Fruit fly (Drosophila melanogaster) whole organism, embryonic: ENCODE results near the gene CG9747.

Experiments
- Atf-2 ChIP-seq: fragments of 200-800 bp; sonication (Bioruptor generic); optimal IDR thresholded peaks from 2 replicates; lab custom pipeline; 2016; ENCODE audit warnings: missing biosample characterization, missing genetic modification characterization
- C15 ChIP-seq: fragments of 200-800 bp; sonication (Bioruptor generic); IDR thresholded peaks from 3 replicates; pipeline ENCODE4 v1.3.6; 2022; ENCODE audit warnings: missing biosample characterization, missing genetic modification characterization
- CG10654 ChIP-seq: fragments of 200-800 bp; sonication (Bioruptor generic); optimal IDR thresholded peaks from 2 replicates; lab custom pipeline; 2016; ENCODE audit warnings: missing biosample characterization, missing genetic modification characterization
- CG11695 ChIP-seq: fragments of 200-800 bp; sonication (Bioruptor generic); IDR thresholded peaks from 3 replicates; pipeline ENCODE4 v1.3.6; 2022; ENCODE audit warnings: missing biosample characterization, missing genetic modification characterization
- CG12942 ChIP-seq: fragments of 200-800 bp; sonication (Bioruptor generic); optimal IDR thresholded peaks from 3 replicates; lab custom pipeline; 2016; ENCODE audit warnings: missing biosample characterization, missing genetic modification characterization
- CG13624 ChIP-seq: fragments of 200-800 bp; sonication (Bioruptor generic); optimal IDR thresholded peaks from 2 replicates; lab custom pipeline; 2016; ENCODE audit warnings: missing biosample characterization, missing genetic modification characterization
- CG14441 ChIP-seq: fragments of 200-800 bp; sonication (Bioruptor generic); IDR thresholded peaks from 2 replicates; pipeline ENCODE4 v1.3.6; 2022; ENCODE audit warnings: missing biosample characterization, missing genetic modification characterization
- CG1603 ChIP-seq: fragments of 200-800 bp; sonication (Bioruptor generic); optimal IDR thresholded peaks from 2 replicates; lab custom pipeline; 2019; ENCODE audit warnings: missing biosample characterization, mild to moderate bottlenecking, missing genetic modification characterization, moderate library complexity
- CG17612 ChIP-seq: fragments of 200-800 bp; sonication (Bioruptor generic); IDR thresholded peaks from 2 replicates; pipeline ENCODE4 v1.3.6; 2022; ENCODE audit warnings: missing biosample characterization, missing genetic modification characterization
- CG1832 ChIP-seq: fragments of 200-800 bp; sonication (Bioruptor generic); optimal IDR thresholded peaks from 2 replicates; lab custom pipeline; 2017; ENCODE audit warnings: missing biosample characterization, mild to moderate bottlenecking, missing genetic modification characterization, inconsistent platforms
- CG18476 ChIP-seq: fragments of 200-800 bp; sonication (Bioruptor generic); optimal IDR thresholded peaks from 2 replicates; lab custom pipeline; 2016; ENCODE audit warnings: missing biosample characterization, mild to moderate bottlenecking, missing genetic modification characterization
- CG18764 ChIP-seq: fragments of 200-800 bp; sonication (Bioruptor generic); optimal IDR thresholded peaks from 3 replicates; lab custom pipeline; 2016; ENCODE audit warnings: missing biosample characterization, missing genetic modification characterization
- CG30020 ChIP-seq: fragments of 200-800 bp; optimal IDR thresholded peaks from 2 replicates; lab custom pipeline; 2019; ENCODE audit warnings: missing biosample characterization, mild to moderate bottlenecking, missing genetic modification characterization, moderate library complexity
- CG34224 ChIP-seq: fragments of 200-800 bp; sonication (Bioruptor generic); IDR thresholded peaks from 3 replicates; pipeline ENCODE4 v1.3.6; 2022; ENCODE audit warnings: missing biosample characterization, missing genetic modification characterization; ENCODE audit not compliant: partially characterized antibody
- CG3995 ChIP-seq: fragments of 200-800 bp; sonication (Bioruptor generic); optimal IDR thresholded peaks from 3 replicates; lab custom pipeline; 2016; ENCODE audit warnings: missing biosample characterization, missing genetic modification characterization
- CG4617 ChIP-seq: fragments of 200-800 bp; sonication (Bioruptor generic); optimal IDR thresholded peaks from 3 replicates; lab custom pipeline; 2016; ENCODE audit warnings: missing biosample characterization, missing genetic modification characterization, borderline replicate concordance
- CG6683 ChIP-seq: fragments of 200-800 bp; sonication (Bioruptor generic); optimal IDR thresholded peaks from 2 replicates; lab custom pipeline; 2017; ENCODE audit warnings: missing biosample characterization, mild to moderate bottlenecking, missing genetic modification characterization, missing genetic modification reagents
- CG6765 ChIP-seq: fragments of 200-800 bp; sonication (Bioruptor generic); optimal IDR thresholded peaks from 3 replicates; lab custom pipeline; 2017; ENCODE audit warnings: missing biosample characterization, mild to moderate bottlenecking, missing genetic modification characterization
- CG9437 ChIP-seq: fragments of 200-800 bp; sonication (Bioruptor generic); optimal IDR thresholded peaks from 2 replicates; lab custom pipeline; 2018; ENCODE audit warnings: missing biosample characterization, mild to moderate bottlenecking, missing genetic modification characterization
- Chrac-16 ChIP-seq: fragments of 200-800 bp; sonication (Bioruptor generic); optimal IDR thresholded peaks from 3 replicates; lab custom pipeline; 2016; ENCODE audit warnings: missing biosample characterization, missing genetic modification characterization
- CkIIα-i1 ChIP-seq: fragments of 200-800 bp; sonication (Bioruptor generic); IDR thresholded peaks from 2 replicates; pipeline ENCODE4 v1.3.6; 2022; ENCODE audit warnings: missing biosample characterization, missing genetic modification characterization
- D ChIP-seq, 2 experiments: fragments of 200-800 bp in 1 of 2; fragments of >200 bp in 1 of 2; sonication (Bioruptor generic) in 1 of 2; optimal IDR thresholded peaks; 2 replicates in 1 of 2; 3 replicates in 1 of 2; lab custom pipeline; 2017; ENCODE audit warnings: mild to moderate bottlenecking in 1 of 2, missing biosample characterization in 1 of 2, missing genetic modification characterization in 1 of 2, missing genetic modification reagents in 1 of 2
- Dek ChIP-seq: fragments of 200-800 bp; sonication (Bioruptor generic); optimal IDR thresholded peaks from 3 replicates; lab custom pipeline; 2019; ENCODE audit warnings: missing biosample characterization, mild to moderate bottlenecking, missing genetic modification characterization, moderate library complexity
- Eip74EF ChIP-seq, 2 experiments: fragments of 200-800 bp in 1 of 2; fragments of >200 bp in 1 of 2; sonication (Bioruptor generic) in 1 of 2; optimal IDR thresholded peaks; 2 replicates each; lab custom pipeline; 2017 to 2019; ENCODE audit warnings: missing biosample characterization in 2 of 2, missing genetic modification characterization in 2 of 2, mild to moderate bottlenecking in 1 of 2, moderate library complexity in 1 of 2
- Ets65A ChIP-seq: fragments of 200-800 bp; sonication (Bioruptor generic); peaks from one replicate; lab custom pipeline; 2016; ENCODE audit warnings: missing biosample characterization, missing genetic modification characterization
- H2.0 ChIP-seq: fragments of 200-800 bp; sonication (Bioruptor generic); IDR thresholded peaks from 2 replicates; pipeline ENCODE4 v1.3.6; 2022; ENCODE audit warnings: missing biosample characterization, missing genetic modification characterization
- HLH4C ChIP-seq: fragments of 200-800 bp; sonication (Bioruptor generic); IDR thresholded peaks from 3 replicates; pipeline ENCODE4 v1.3.6; 2022; ENCODE audit warnings: missing biosample characterization, missing genetic modification characterization; ENCODE audit not compliant: partially characterized antibody
- HLH54F ChIP-seq: fragments of 200-800 bp; sonication (Bioruptor generic); optimal IDR thresholded peaks from 3 replicates; lab custom pipeline; 2016; ENCODE audit warnings: missing biosample characterization, missing genetic modification characterization
- HmgD ChIP-seq: fragments of 200-800 bp; sonication (Bioruptor generic); optimal IDR thresholded peaks from 3 replicates; lab custom pipeline; 2016; ENCODE audit warnings: missing biosample characterization, missing genetic modification characterization
- Jarid2 ChIP-seq: fragments of 200-800 bp; sonication (Bioruptor generic); optimal IDR thresholded peaks from 3 replicates; lab custom pipeline; 2017; ENCODE audit warnings: mild to moderate bottlenecking, missing biosample characterization, missing genetic modification reagents, missing genetic modification characterization
- Lhr ChIP-seq: fragments of 200-800 bp; sonication (Bioruptor generic); optimal IDR thresholded peaks from 3 replicates; lab custom pipeline; 2017; ENCODE audit warnings: mild to moderate bottlenecking, missing biosample characterization, missing genetic modification reagents, missing genetic modification characterization
- Myb ChIP-seq: fragments of 200-800 bp; sonication (Bioruptor generic); optimal IDR thresholded peaks from 2 replicates; lab custom pipeline; 2016; ENCODE audit warnings: missing biosample characterization, missing genetic modification characterization
- Xrp1 ChIP-seq: fragments of 200-800 bp; sonication (Bioruptor generic); IDR thresholded peaks from 2 replicates; pipeline ENCODE4 v1.3.6; 2022; ENCODE audit warnings: missing biosample characterization, missing genetic modification characterization
- chm ChIP-seq: fragments of 200-800 bp; sonication (Bioruptor generic); IDR thresholded peaks from 2 replicates; pipeline ENCODE4 v1.3.6; 2022; ENCODE audit warnings: missing biosample characterization, missing genetic modification characterization
- crc ChIP-seq: fragments of 200-800 bp; sonication (Bioruptor generic); optimal IDR thresholded peaks from 2 replicates; lab custom pipeline; 2016; ENCODE audit warnings: missing biosample characterization, missing genetic modification characterization
- dmrt11E ChIP-seq: fragments of 200-800 bp; sonication (Bioruptor generic); optimal IDR thresholded peaks from 3 replicates; lab custom pipeline; 2018; ENCODE audit warnings: missing biosample characterization, mild to moderate bottlenecking, missing genetic modification characterization, moderate library complexity
- dysf ChIP-seq: fragments of 200-800 bp; sonication (Bioruptor generic); IDR thresholded peaks from 3 replicates; pipeline ENCODE4 v1.3.6; 2022; ENCODE audit warnings: missing biosample characterization, missing genetic modification characterization
- eve ChIP-seq, 2 experiments: fragments of >200 bp; optimal IDR thresholded peaks; 2 replicates each; lab custom pipeline; 2017; ENCODE audit warnings: missing biosample characterization in 2 of 2, missing genetic modification characterization in 2 of 2
- grau ChIP-seq: fragments of 200-800 bp; optimal IDR thresholded peaks from 3 replicates; lab custom pipeline; 2019; ENCODE audit warnings: missing biosample characterization, mild to moderate bottlenecking, missing genetic modification characterization, moderate library complexity
- jing ChIP-seq: fragments of 200-800 bp; sonication (Bioruptor generic); optimal IDR thresholded peaks from 2 replicates; lab custom pipeline; 2018; ENCODE audit warnings: missing biosample characterization, mild to moderate bottlenecking, missing genetic modification characterization
- kni ChIP-seq: fragments of 200-800 bp; sonication (Bioruptor generic); optimal IDR thresholded peaks from 3 replicates; lab custom pipeline; 2017; ENCODE audit warnings: mild to moderate bottlenecking, missing biosample characterization, missing genetic modification reagents, missing genetic modification characterization
- onecut ChIP-seq: fragments of 200-800 bp; sonication (Bioruptor generic); IDR thresholded peaks from 2 replicates; pipeline ENCODE4 v1.3.6; 2022; ENCODE audit warnings: missing biosample characterization, missing genetic modification characterization
- pnt ChIP-seq: fragments of 200-800 bp; sonication (Bioruptor generic); optimal IDR thresholded peaks from 3 replicates; lab custom pipeline; 2016; ENCODE audit warnings: missing biosample characterization, missing genetic modification characterization
- prd ChIP-seq, 3 experiments: fragments of >200 bp in 2 of 3; fragments of 200-800 bp in 1 of 3; sonication (Bioruptor generic) in 1 of 3; optimal IDR thresholded peaks in 2 of 3; IDR thresholded peaks in 1 of 3; 2 replicates in 2 of 3; 3 replicates in 1 of 3; pipeline versions ENCODE4 v1.3.6 to Lab custom; 2017 to 2022; ENCODE audit warnings: missing biosample characterization in 1 of 3, missing genetic modification characterization in 1 of 3
- sd ChIP-seq: fragments of 200-800 bp; sonication (Bioruptor generic); optimal IDR thresholded peaks from 3 replicates; lab custom pipeline; 2018; ENCODE audit warnings: missing biosample characterization, mild to moderate bottlenecking, missing genetic modification characterization, moderate library complexity
- slbo ChIP-seq: fragments of 200-800 bp; sonication (Bioruptor generic); IDR thresholded peaks from 2 replicates; pipeline ENCODE4 v1.3.6; 2022; ENCODE audit warnings: missing biosample characterization, missing genetic modification characterization
- so ChIP-seq: fragments of 200-800 bp; sonication (Bioruptor generic); IDR thresholded peaks from 3 replicates; pipeline ENCODE4 v1.3.6; 2022; ENCODE audit warnings: missing biosample characterization, missing genetic modification characterization
- wek ChIP-seq: fragments of 200-800 bp; sonication (Bioruptor generic); optimal IDR thresholded peaks from 3 replicates; lab custom pipeline; 2018; ENCODE audit warnings: missing biosample characterization, mild to moderate bottlenecking, missing genetic modification characterization, moderate library complexity
- zfh2 ChIP-seq: fragments of 200-800 bp; sonication (Bioruptor generic); optimal IDR thresholded peaks from 2 replicates; lab custom pipeline; 2016; ENCODE audit warnings: missing biosample characterization, missing genetic modification characterization

The CG9747 gene

DNA sequence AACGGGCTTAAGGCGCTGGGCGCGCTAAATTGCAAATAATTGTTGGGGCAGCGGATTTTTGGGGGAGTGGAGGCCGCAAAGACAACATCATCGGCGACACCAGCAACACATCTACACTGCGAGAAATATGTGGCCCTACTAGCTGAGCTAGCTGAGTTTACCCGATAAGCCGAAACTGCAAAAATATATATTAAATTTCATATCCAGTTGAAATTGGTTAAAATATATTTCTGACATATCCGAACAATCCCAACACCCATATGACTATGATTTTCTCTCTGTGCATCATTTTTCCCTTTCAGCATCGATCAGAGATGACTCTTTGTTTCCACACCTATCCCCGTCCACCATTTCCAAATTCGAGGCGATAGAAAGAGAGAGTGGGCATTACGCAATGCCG is 1.2 kb downstream of the CG9747 start (continued):
- TF ChIP-seq dmrt11E (tag; lab: Kevin White, UChicago) (peak; percentile 48), D (optimal IDR thresholded peaks at IDR 0.05; lab: Kevin White, UChicago) (no peak), D (GFP tag; optimal IDR thresholded peaks at IDR 0.05; lab: Kevin White, UChicago) (peak; percentile 73), CG17612 (peak; percentile 55; the same call in 1 of the 2 replicates), CG1832 (GFP tag; lab: Kevin White, UChicago) (no peak), pnt (GFP tag; lab: Kevin White, UChicago) (peak; percentile 66), CG6683 (GFP tag; lab: Kevin White, UChicago) (peak; percentile 28), crc (GFP tag; lab: Kevin White, UChicago) (peak; percentile 40), onecut (GFP tag; lab: Robert Waterston, UW) (peak; percentile 62), kni (no peak), Lhr (peak; percentile 19), Xrp1 (GFP tag; lab: Robert Waterston, UW) (peak; percentile 86), sd (tag; lab: Kevin White, UChicago) (peak; percentile 9), Myb (GFP tag; lab: Kevin White, UChicago) (no peak), CG4617 (peak; percentile 34), HLH54F (GFP tag; lab: Kevin White, UChicago) (peak; percentile 50), CG18764 (GFP tag; lab: Kevin White, UChicago) (peak; percentile 35), CG13624 (peak; percentile 32), so (GFP tag; lab: Robert Waterston, UW) (peak; percentile 76; the same call in 2 of the 3 replicates), eve (GFP tag; optimal IDR thresholded peaks at IDR 0.05; lab: Kevin White, UChicago) (no peak), prd (optimal IDR thresholded peaks at IDR 0.05; lab: Kevin White, UChicago) (no peak), prd (GFP tag; IDR thresholded peaks at IDR 0.05; lab: Robert Waterston, UW) (peak; percentile 88), CG10654 (GFP tag; lab: Kevin White, UChicago) (peak; percentile 52), CG9437 (GFP tag; lab: Kevin White, UChicago) (peak; percentile 56), Dek (tag; lab: Kevin White, UChicago) (peak; percentile 60), CG12942 (GFP tag; lab: Kevin White, UChicago) (peak; percentile 41), zfh2 (GFP tag; lab: Kevin White, UChicago) (peak; percentile 33), HmgD (GFP tag; lab: Kevin White, UChicago) (no peak), H2.0 (GFP tag; lab: Robert Waterston, UW) (peak; percentile 73), Atf-2 (peak; percentile 18), CG34224 (GFP tag; lab: Robert Waterston, UW) (no peak), chm (GFP tag; lab: Robert Waterston, UW) (peak; percentile 76), HLH4C (no peak), grau (tag; lab: Kevin White, UChicago) (peak; percentile 67), CG1603 (tag; lab: Kevin White, UChicago) (peak; percentile 83), CG14441 (GFP tag; lab: Robert Waterston, UW) (peak; percentile 89), Ets65A (GFP tag; lab: Kevin White, UChicago) (peak; percentile 90), CG3995 (GFP tag; lab: Kevin White, UChicago) (no peak), CG6765 (GFP tag; lab: Kevin White, UChicago) (no peak), C15 (GFP tag; lab: Robert Waterston, UW) (peak; percentile 75; the same call in 2 of the 3 replicates), Chrac-16 (GFP tag; lab: Kevin White, UChicago) (peak; percentile 63), CkIIα-i1 (GFP tag; lab: Robert Waterston, UW) (0 out of 2 replicates have a peak, but pooled peaks have one; percentile 13), Eip74EF (GFP tag; optimal IDR thresholded peaks at IDR 0.05; lab: Kevin White, UChicago) (peak in 1 of 2 experiments; percentile 63), wek (GFP tag; lab: Kevin White, UChicago) (peak; percentile 28), Jarid2 (GFP tag; lab: Kevin White, UChicago) (no peak), slbo (GFP tag; lab: Robert Waterston, UW) (peak; percentile 83), CG18476 (GFP tag; lab: Kevin White, UChicago) (peak; percentile 36), jing (GFP tag; lab: Kevin White, UChicago) (peak; percentile 53), CG30020 (tag; lab: Kevin White, UChicago) (peak; percentile 2), CG11695 (GFP tag; lab: Robert Waterston, UW) (peak; percentile 75; the same call in 2 of the 3 replicates), dysf (peak; percentile 88)
